Fruit fly (Drosophila melanogaster) whole organism, pupa: ENCODE measurements around the gene iav.

Source experiments
- CG10348 ChIP-seq: fragments of 200-800 bp; sonication (Bioruptor generic); IDR thresholded peaks from 2 replicates; pipeline ENCODE4 v1.3.6; 2022; ENCODE audit warnings: missing biosample characterization, missing genetic modification characterization
- CG12605 ChIP-seq: fragments of 200-800 bp; sonication (Bioruptor generic); IDR thresholded peaks from 2 replicates; pipeline ENCODE4 v1.3.6; 2022; ENCODE audit warnings: missing biosample characterization, missing genetic modification characterization
- CG13204 ChIP-seq: fragments of 200-800 bp; sonication (Bioruptor generic); optimal IDR thresholded peaks from 2 replicates; lab custom pipeline; 2018; ENCODE audit warnings: missing biosample characterization, mild to moderate bottlenecking, missing genetic modification characterization, moderate library complexity
- CG14655 ChIP-seq: fragments of 200-800 bp; sonication (Bioruptor generic); optimal IDR thresholded peaks from 3 replicates; lab custom pipeline; 2017; ENCODE audit warnings: mild to moderate bottlenecking, missing biosample characterization, missing genetic modification reagents, missing genetic modification characterization
- CG15710 ChIP-seq: fragments of 200-800 bp; sonication (Bioruptor generic); optimal IDR thresholded peaks from 2 replicates; lab custom pipeline; 2018; ENCODE audit warnings: missing biosample characterization, mild to moderate bottlenecking, missing genetic modification characterization, moderate library complexity
- CG17806 ChIP-seq: fragments of 200-800 bp; sonication (Bioruptor generic); optimal IDR thresholded peaks from 2 replicates; lab custom pipeline; 2018; ENCODE audit warnings: missing biosample characterization, mild to moderate bottlenecking, missing genetic modification characterization, moderate library complexity
- CG32121 ChIP-seq: fragments of 200-800 bp; sonication (Bioruptor generic); IDR thresholded peaks from 2 replicates; pipeline ENCODE4 v1.3.6; 2022; ENCODE audit warnings: missing biosample characterization, missing genetic modification characterization
- CG34367 ChIP-seq: fragments of 200-800 bp; sonication (Bioruptor generic); optimal IDR thresholded peaks from 2 replicates; lab custom pipeline; 2018; ENCODE audit warnings: missing biosample characterization, mild to moderate bottlenecking, missing genetic modification characterization
- CG4496 ChIP-seq: fragments of 200-800 bp; sonication (Bioruptor generic); IDR thresholded peaks from 3 replicates; pipeline ENCODE4 v1.3.6; 2022; ENCODE audit warnings: missing biosample characterization, missing genetic modification characterization
- CG8159 ChIP-seq: fragments of 200-800 bp; sonication (Bioruptor generic); optimal IDR thresholded peaks from 3 replicates; lab custom pipeline; 2018; ENCODE audit warnings: missing biosample characterization, mild to moderate bottlenecking, missing genetic modification characterization, moderate library complexity
- CG8301 ChIP-seq: fragments of 200-800 bp; sonication (Bioruptor generic); optimal IDR thresholded peaks from 2 replicates; lab custom pipeline; 2018; ENCODE audit warnings: missing biosample characterization, mild to moderate bottlenecking, missing genetic modification characterization
- CG9948 ChIP-seq: fragments of 200-800 bp; sonication (Bioruptor generic); optimal IDR thresholded peaks from 2 replicates; lab custom pipeline; 2018; ENCODE audit warnings: missing biosample characterization, mild to moderate bottlenecking, missing genetic modification characterization, moderate library complexity
- D1 ChIP-seq: fragments of 200-800 bp; sonication (Bioruptor generic); optimal IDR thresholded peaks from 2 replicates; lab custom pipeline; 2018; ENCODE audit warnings: missing biosample characterization, mild to moderate bottlenecking, missing genetic modification characterization, moderate library complexity
- EcR ChIP-seq: fragments of 200-800 bp; sonication (Bioruptor generic); optimal IDR thresholded peaks from 3 replicates; lab custom pipeline; 2019; ENCODE audit warnings: missing biosample characterization, missing genetic modification characterization, mild to moderate bottlenecking, moderate library complexity, missing genetic modification reagents
- Ets98B ChIP-seq: fragments of 200-800 bp; sonication (Bioruptor generic); IDR thresholded peaks from 2 replicates; pipeline ENCODE4 v1.3.6; 2022; ENCODE audit warnings: missing biosample characterization, missing genetic modification characterization
- Pif1A ChIP-seq: fragments of 200-800 bp; sonication (Bioruptor generic); optimal IDR thresholded peaks from 3 replicates; lab custom pipeline; 2016; ENCODE audit warnings: missing biosample characterization, missing genetic modification characterization
- Pif1B ChIP-seq: fragments of 200-800 bp; sonication (Bioruptor generic); optimal IDR thresholded peaks from 3 replicates; lab custom pipeline; 2016; ENCODE audit warnings: missing biosample characterization, missing genetic modification characterization
- Snoo ChIP-seq: fragments of 200-800 bp; sonication (Bioruptor generic); optimal IDR thresholded peaks from 3 replicates; lab custom pipeline; 2017; ENCODE audit warnings: missing biosample characterization, mild to moderate bottlenecking, missing genetic modification characterization, inconsistent platforms
- fd96Ca ChIP-seq: fragments of 200-800 bp; sonication (Bioruptor generic); IDR thresholded peaks from 3 replicates; pipeline ENCODE4 v1.3.6; 2022; ENCODE audit warnings: missing biosample characterization, missing genetic modification characterization
- gl ChIP-seq: fragments of 200-800 bp; sonication (Bioruptor generic); optimal IDR thresholded peaks from 2 replicates; lab custom pipeline; 2018; ENCODE audit warnings: missing biosample characterization, mild to moderate bottlenecking, missing genetic modification characterization
- rn ChIP-seq: fragments of 200-800 bp; sonication (Bioruptor generic); IDR thresholded peaks from 2 replicates; pipeline ENCODE4 v1.3.6; 2022; ENCODE audit warnings: missing biosample characterization, missing genetic modification characterization

Gene iav

dm6 chrX:6865039-6865438 is 51.3 kb downstream of the iav start:
- no peak for TF ChIP-seq CG32121 (GFP tag; lab: Robert Waterston, UW)
- TF ChIP-seq CG4496 (GFP tag; lab: Robert Waterston, UW): no peak
- no peak for TF ChIP-seq CG8159 (tag; lab: Kevin White, UChicago)
- TF ChIP-seq D1 (tag; lab: Kevin White, UChicago): no peak
- TF ChIP-seq EcR: no peak
- no peak for TF ChIP-seq CG34367 (tag; lab: Kevin White, UChicago)
- TF ChIP-seq CG9948 (tag; lab: Kevin White, UChicago): no peak
- no peak for TF ChIP-seq CG14655 (GFP tag; lab: Kevin White, UChicago)
- no peak for TF ChIP-seq CG8301 (tag; lab: Kevin White, UChicago)
- no peak for TF ChIP-seq CG10348 (GFP tag; lab: Robert Waterston, UW)
- TF ChIP-seq CG13204: no peak
- TF ChIP-seq fd96Ca (GFP tag; lab: Robert Waterston, UW): no peak
- no peak for TF ChIP-seq gl (tag; lab: Kevin White, UChicago)
- no peak for TF ChIP-seq Ets98B (GFP tag; lab: Robert Waterston, UW)
- no peak for TF ChIP-seq Pif1A (GFP tag; lab: Kevin White, UChicago)
- TF ChIP-seq rn (GFP tag; lab: Robert Waterston, UW): no peak
- no peak for TF ChIP-seq CG12605 (GFP tag; lab: Robert Waterston, UW)
- TF ChIP-seq CG15710 (tag; lab: Kevin White, UChicago): no peak
- no peak for TF ChIP-seq Snoo (tag; lab: Kevin White, UChicago)
- TF ChIP-seq CG17806: no peak

dm6 chrX:6866040-6866439 is 52.3 kb downstream of the iav start:
- TF ChIP-seq CG4496 (GFP tag; lab: Robert Waterston, UW) (peak; percentile 48; the same call in 2 of the 3 replicates), D1 (tag; lab: Kevin White, UChicago) (no peak), CG13204 (peak; percentile 82), fd96Ca (GFP tag; lab: Robert Waterston, UW) (peak; percentile 8; the same call in 1 of the 3 replicates)

- TF ChIP-seq CG10348 (GFP tag; lab: Robert Waterston, UW) (no peak), D1 (tag; lab: Kevin White, UChicago) (no peak), fd96Ca (GFP tag; lab: Robert Waterston, UW) (no peak)
These were observed 53.0 kb downstream of the iav start for dm6 chrX:6866764-6867163.

dm6 chrX:6867175-6868023 is 53.6 kb downstream of the iav start, which contains the start of gene CG14434:
TSS of gene CG14434 (minus strand) at chrX:6867194.
- TF ChIP-seq Pif1B: peak; percentile 56
- TF ChIP-seq CG32121 (GFP tag; lab: Robert Waterston, UW): no peak; the same call in 1 of the 2 replicates
- peak; percentile 28 for TF ChIP-seq D1 (tag; lab: Kevin White, UChicago)
- peak; percentile 70 for TF ChIP-seq Snoo (tag; lab: Kevin White, UChicago)
- peak; percentile 21 for TF ChIP-seq EcR
- no peak for TF ChIP-seq CG10348 (GFP tag; lab: Robert Waterston, UW)
- TF ChIP-seq CG4496 (GFP tag; lab: Robert Waterston, UW): peak; percentile 3; the same call in 2 of the 3 replicates
- no peak for TF ChIP-seq CG12605 (GFP tag; lab: Robert Waterston, UW)
- peak; percentile 5 for TF ChIP-seq Ets98B (GFP tag; lab: Robert Waterston, UW)
- no peak for TF ChIP-seq gl (tag; lab: Kevin White, UChicago)
- peak; percentile 83 for TF ChIP-seq CG9948 (tag; lab: Kevin White, UChicago)
- TF ChIP-seq CG34367 (tag; lab: Kevin White, UChicago): peak; percentile 62
- peak; percentile 92 for TF ChIP-seq CG14655 (GFP tag; lab: Kevin White, UChicago)
- TF ChIP-seq CG13204: peak; percentile 19
- TF ChIP-seq rn (GFP tag; lab: Robert Waterston, UW): no peak
- TF ChIP-seq fd96Ca (GFP tag; lab: Robert Waterston, UW): no peak
- TF ChIP-seq CG15710 (tag; lab: Kevin White, UChicago): peak; percentile 72
- peak; percentile 62 for TF ChIP-seq CG17806
- TF ChIP-seq CG8159 (tag; lab: Kevin White, UChicago): peak; percentile 87
- TF ChIP-seq Pif1A (GFP tag; lab: Kevin White, UChicago): peak; percentile 70
- TF ChIP-seq CG8301 (tag; lab: Kevin White, UChicago): peak; percentile 79
